Fruit fly (Drosophila melanogaster) whole organism, adult: Measurements from ENCODE around the gene CG9686.

ENCODE experiments used
- CG11617 ChIP-seq: fragments of 200-800 bp; sonication (Bioruptor generic); optimal IDR thresholded peaks from 2 replicates; lab custom pipeline; 2017; ENCODE audit warnings: mild to moderate bottlenecking, missing biosample characterization, missing genetic modification reagents, missing genetic modification characterization
- CG12768 ChIP-seq: fragments of 200-800 bp; sonication (Bioruptor generic); optimal IDR thresholded peaks from 2 replicates; lab custom pipeline; 2017; ENCODE audit warnings: missing biosample characterization, missing genetic modification characterization, mild to moderate bottlenecking, moderate library complexity, missing genetic modification reagents
- CG14711 ChIP-seq: fragments of 200-800 bp; sonication (Bioruptor generic); optimal IDR thresholded peaks from 2 replicates; lab custom pipeline; 2018; ENCODE audit warnings: missing biosample characterization, mild to moderate bottlenecking, missing genetic modification characterization, moderate library complexity
- CG1620 ChIP-seq: fragments of 200-800 bp; sonication (Bioruptor generic); optimal IDR thresholded peaks from 2 replicates; lab custom pipeline; 2016; ENCODE audit warnings: missing biosample characterization, missing genetic modification characterization
- CG33017 ChIP-seq: fragments of 200-800 bp; sonication (Bioruptor generic); optimal IDR thresholded peaks from 2 replicates; lab custom pipeline; 2018; ENCODE audit warnings: missing biosample characterization, mild to moderate bottlenecking, missing genetic modification characterization, moderate library complexity
- CG5204 ChIP-seq: fragments of 200-800 bp; sonication (Bioruptor generic); optimal IDR thresholded peaks from 2 replicates; lab custom pipeline; 2016; ENCODE audit warnings: missing biosample characterization, missing genetic modification characterization
- CG7045 ChIP-seq: fragments of 200-800 bp; sonication (Bioruptor generic); optimal IDR thresholded peaks from 2 replicates; lab custom pipeline; 2017; ENCODE audit warnings: missing biosample characterization, mild to moderate bottlenecking, missing genetic modification characterization
- CG7101 ChIP-seq: fragments of 200-800 bp; sonication (Bioruptor generic); optimal IDR thresholded peaks from 2 replicates; lab custom pipeline; 2018; ENCODE audit warnings: missing biosample characterization, mild to moderate bottlenecking, missing genetic modification characterization, moderate library complexity
- Clk ChIP-seq: fragments of 200-800 bp; sonication (Bioruptor generic); optimal IDR thresholded peaks from 2 replicates; lab custom pipeline; 2017; ENCODE audit warnings: missing biosample characterization, missing genetic modification characterization
- Crg-1 ChIP-seq: fragments of 200-800 bp; sonication (Bioruptor generic); optimal IDR thresholded peaks from 2 replicates; lab custom pipeline; 2016; ENCODE audit warnings: missing biosample characterization, missing genetic modification characterization
- Hr96 ChIP-seq: fragments of 200-800 bp; sonication (Bioruptor generic); optimal IDR thresholded peaks from 2 replicates; lab custom pipeline; 2016; ENCODE audit warnings: missing biosample characterization, missing genetic modification characterization
- Mnt ChIP-seq: fragments of 200-800 bp; sonication (Bioruptor generic); optimal IDR thresholded peaks from 2 replicates; lab custom pipeline; 2016; ENCODE audit warnings: missing biosample characterization, mild to moderate bottlenecking, missing genetic modification characterization
- bab1 ChIP-seq: fragments of 200-800 bp; sonication (Bioruptor generic); optimal IDR thresholded peaks from 3 replicates; lab custom pipeline; 2019; ENCODE audit warnings: missing biosample characterization, mild to moderate bottlenecking, missing genetic modification characterization, moderate library complexity
- cic ChIP-seq: fragments of 200-800 bp; sonication (Bioruptor generic); optimal IDR thresholded peaks from 2 replicates; lab custom pipeline; 2017; ENCODE audit warnings: missing biosample characterization, mild to moderate bottlenecking, missing genetic modification characterization, moderate library complexity
- cnc ChIP-seq, 2 experiments: fragments of >200 bp; optimal IDR thresholded peaks; 2 replicates each; lab custom pipeline; 2017
- kay ChIP-seq: fragments of 200-800 bp; sonication (Bioruptor generic); peaks from one replicate; lab custom pipeline; 2016; ENCODE audit warnings: missing biosample characterization, missing genetic modification characterization, borderline replicate concordance
- ovo ChIP-seq: fragments of 200-800 bp; sonication (Bioruptor generic); optimal IDR thresholded peaks from 2 replicates; lab custom pipeline; 2016; ENCODE audit warnings: missing biosample characterization, missing genetic modification characterization
- pad ChIP-seq: fragments of 200-800 bp; sonication (Bioruptor generic); optimal IDR thresholded peaks from 3 replicates; lab custom pipeline; 2017; ENCODE audit warnings: missing biosample characterization, missing genetic modification characterization, mild to moderate bottlenecking, moderate library complexity, missing genetic modification reagents
- tj ChIP-seq: fragments of 200-800 bp; sonication (Bioruptor generic); optimal IDR thresholded peaks from 3 replicates; lab custom pipeline; 2017; ENCODE audit warnings: missing biosample characterization, mild to moderate bottlenecking, missing genetic modification characterization, moderate library complexity
- toe ChIP-seq: fragments of 200-800 bp; sonication (Bioruptor generic); optimal IDR thresholded peaks from 2 replicates; lab custom pipeline; 2016; ENCODE audit warnings: missing biosample characterization, missing genetic modification characterization

Gene CG9686

DNA sequence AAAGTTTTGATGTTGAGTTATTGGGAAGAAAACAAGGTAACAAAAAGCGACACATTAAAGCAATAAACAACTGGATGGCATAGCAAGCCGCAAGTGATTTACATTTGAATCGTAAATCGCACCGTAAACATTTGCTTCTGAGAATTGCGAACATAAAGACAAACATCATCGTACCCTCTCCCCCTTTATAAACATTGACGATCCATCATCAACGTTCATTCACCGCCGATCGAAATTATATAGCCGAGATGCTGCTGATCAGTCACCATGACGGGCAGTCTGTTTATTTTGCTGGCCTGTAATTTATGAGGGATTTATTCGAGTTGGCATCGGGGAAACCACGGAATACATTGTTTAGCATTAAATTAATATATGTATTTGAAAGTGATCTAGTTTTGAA lies 5.7 kb downstream of the CG9686 start:
- TF ChIP-seq cnc (optimal IDR thresholded peaks at IDR 0.05; lab: Kevin White, UChicago) (no peak), ovo (GFP tag; lab: Kevin White, UChicago) (no peak), Mnt (no peak), bab1 (GFP tag; lab: Kevin White, UChicago) (no peak), CG7101 (tag; lab: Kevin White, UChicago) (no peak), CG1620 (GFP tag; lab: Kevin White, UChicago) (no peak), kay (GFP tag; lab: Kevin White, UChicago) (no peak), Crg-1 (GFP tag; lab: Kevin White, UChicago) (no peak), CG11617 (GFP tag; lab: Kevin White, UChicago) (no peak)

DNA sequence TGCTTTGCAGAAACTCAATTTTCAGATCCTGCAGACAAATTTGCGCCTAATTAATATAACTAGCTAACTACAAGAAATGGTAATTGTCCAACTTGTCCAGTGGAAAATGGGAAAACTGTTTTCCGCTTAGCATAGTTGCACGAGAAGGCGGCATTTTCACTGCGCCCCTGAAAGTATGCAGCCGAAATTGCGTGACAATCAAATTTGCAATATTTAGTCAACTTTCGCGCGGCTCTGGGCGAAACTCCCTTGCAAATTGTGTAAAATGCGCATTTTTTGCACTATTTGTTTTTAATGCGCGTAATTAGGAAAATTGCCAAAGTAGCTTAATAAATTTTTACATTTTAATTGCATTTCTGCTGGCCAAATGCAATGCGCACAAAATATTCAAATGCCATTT lies 10.0 kb downstream of the CG9686 start:
- TF ChIP-seq CG33017 (tag; lab: Kevin White, UChicago) (no peak), CG14711 (no peak), CG1620 (GFP tag; lab: Kevin White, UChicago) (no peak), kay (GFP tag; lab: Kevin White, UChicago) (no peak), Hr96 (GFP tag; lab: Kevin White, UChicago) (no peak), Clk (GFP tag; lab: Kevin White, UChicago) (no peak)

dm6 chrX:9892834-9893233 lies 13.2 kb downstream of the CG9686 start:
- TF ChIP-seq CG5204 (GFP tag; lab: Kevin White, UChicago) (no peak), bab1 (GFP tag; lab: Kevin White, UChicago) (peak; percentile 36)

dm6 chrX:9897599-9897998 lies 17.9 kb downstream of the CG9686 start:
- TF ChIP-seq ovo (GFP tag; lab: Kevin White, UChicago), result no peak
- no peak for TF ChIP-seq cnc (optimal IDR thresholded peaks at IDR 0.05; lab: Kevin White, UChicago)
- no peak for TF ChIP-seq CG1620 (GFP tag; lab: Kevin White, UChicago)
- no peak for TF ChIP-seq Hr96 (GFP tag; lab: Kevin White, UChicago)
- no peak for TF ChIP-seq CG5204 (GFP tag; lab: Kevin White, UChicago)
- TF ChIP-seq Crg-1 (GFP tag; lab: Kevin White, UChicago), result no peak
- no peak for TF ChIP-seq Mnt
- TF ChIP-seq CG33017 (tag; lab: Kevin White, UChicago), result no peak
- TF ChIP-seq Clk (GFP tag; lab: Kevin White, UChicago), result no peak
- no peak for TF ChIP-seq pad (GFP tag; lab: Kevin White, UChicago)
- no peak for TF ChIP-seq CG11617 (GFP tag; lab: Kevin White, UChicago)

dm6 chrX:9899535-9900179 lies 20.0 kb downstream of the CG9686 start, which contains the start of gene CG15249:
TSS of gene CG15249 (minus strand) at chrX:9899585.
- TF ChIP-seq kay (GFP tag; lab: Kevin White, UChicago), result no peak
- TF ChIP-seq pad (GFP tag; lab: Kevin White, UChicago), result no peak
- TF ChIP-seq toe, result no peak
- no peak for TF ChIP-seq CG7045 (GFP tag; lab: Kevin White, UChicago)
- no peak for TF ChIP-seq CG14711
- no peak for TF ChIP-seq CG1620 (GFP tag; lab: Kevin White, UChicago)
- no peak for TF ChIP-seq cic
- TF ChIP-seq CG5204 (GFP tag; lab: Kevin White, UChicago), result no peak
- no peak for TF ChIP-seq tj (GFP tag; lab: Kevin White, UChicago)
- no peak for TF ChIP-seq Hr96 (GFP tag; lab: Kevin White, UChicago)
- no peak for TF ChIP-seq cnc (optimal IDR thresholded peaks at IDR 0.05; lab: Kevin White, UChicago)
- no peak for TF ChIP-seq CG7101 (tag; lab: Kevin White, UChicago)
- TF ChIP-seq Clk (GFP tag; lab: Kevin White, UChicago), result no peak
- TF ChIP-seq CG33017 (tag; lab: Kevin White, UChicago), result no peak

dm6 chrX:9909384-9909783 lies 29.7 kb downstream of the CG9686 start:
- TF ChIP-seq CG14711, result no peak
- no peak for TF ChIP-seq cic
- no peak for TF ChIP-seq CG7101 (tag; lab: Kevin White, UChicago)
- no peak for TF ChIP-seq CG12768 (GFP tag; lab: Kevin White, UChicago)
- no peak for TF ChIP-seq pad (GFP tag; lab: Kevin White, UChicago)
- TF ChIP-seq Hr96 (GFP tag; lab: Kevin White, UChicago), result no peak
- TF ChIP-seq kay (GFP tag; lab: Kevin White, UChicago), result no peak
- TF ChIP-seq CG33017 (tag; lab: Kevin White, UChicago), result no peak
- no peak for TF ChIP-seq CG1620 (GFP tag; lab: Kevin White, UChicago)
- no peak for TF ChIP-seq cnc (optimal IDR thresholded peaks at IDR 0.05; lab: Kevin White, UChicago)
- TF ChIP-seq Crg-1 (GFP tag; lab: Kevin White, UChicago), result no peak
- no peak for TF ChIP-seq CG7045 (GFP tag; lab: Kevin White, UChicago)
- no peak for TF ChIP-seq ovo (GFP tag; lab: Kevin White, UChicago)

dm6 chrX:9911026-9911425 lies 31.4 kb downstream of the CG9686 start, which contains the start of gene CG1986:
TSS of gene CG1986 (minus strand) at chrX:9911126.
- TF ChIP-seq kay (GFP tag; lab: Kevin White, UChicago) (no peak), toe (no peak), CG5204 (GFP tag; lab: Kevin White, UChicago) (no peak), CG12768 (GFP tag; lab: Kevin White, UChicago) (no peak), Crg-1 (GFP tag; lab: Kevin White, UChicago) (no peak), ovo (GFP tag; lab: Kevin White, UChicago) (no peak), cic (no peak)
